In genomic region chrX:10130159-10130558, ce11 we compare ENCODE assay signal across 1 worm cellular context.
TF ChIP-seq lines count a peak whose summit lies in the region.

No protein-coding gene starts in this region.

TF ChIP-seq in whole organism, L1 larva, 84 proteins besides CTCF, POLR2A, EP300 and RAD21 (continued from another document):
- TF ChIP-seq efl-3 (GFP tag; optimal IDR thresholded peaks at IDR 0.05; lab: Kevin White, UChicago) (no peak), C16A3.4 (tag; optimal IDR thresholded peaks at IDR 0.05; lab: Kevin White, UChicago) (no peak), lin-15B (tag; optimal IDR thresholded peaks at IDR 0.05; lab: Kevin White, UChicago) (no peak)
TF ChIP-seq in whole organism, L1 larva: peak in this region for 4.
